Worm (Caenorhabditis elegans) whole organism, early embryonic: Measurements from ENCODE around the gene ncl-1.

ENCODE experiments used
- B0310.2 ChIP-seq: sonication (generic microtip); optimal IDR thresholded peaks from 2 replicates; lab custom pipeline; 2016; ENCODE audit warnings: mild to moderate bottlenecking, missing genetic modification characterization, missing compliant biosample characterization
- F13C5.2 ChIP-seq: sonication (generic microtip); optimal IDR thresholded peaks from 2 replicates; lab custom pipeline; 2017; ENCODE audit warnings: mild to moderate bottlenecking, missing genetic modification characterization, inconsistent platforms, missing compliant biosample characterization
- aly-1 ChIP-seq: sonication (generic microtip); optimal IDR thresholded peaks from 2 replicates; lab custom pipeline; 2016; ENCODE audit warnings: missing genetic modification characterization, missing compliant biosample characterization
- ama-1 ChIP-seq: fragments of 150-350 bp; optimal IDR thresholded peaks from 2 replicates; lab custom pipeline; 2014
- ceh-13 ChIP-seq: fragments of 200-800 bp; sonication (Bioruptor generic); optimal IDR thresholded peaks from 2 replicates; lab custom pipeline; 2018; ENCODE audit warnings: mild to moderate bottlenecking, missing genetic modification characterization, missing compliant biosample characterization
- ceh-36 ChIP-seq: sonication (generic microtip); optimal IDR thresholded peaks from 2 replicates; lab custom pipeline; 2016; ENCODE audit warnings: missing genetic modification characterization, inconsistent platforms, missing compliant biosample characterization
- ets-7 ChIP-seq: sonication (generic microtip); optimal IDR thresholded peaks from 2 replicates; lab custom pipeline; 2016; ENCODE audit warnings: missing genotype, missing genetic modification characterization, missing compliant biosample characterization
- flt-1 ChIP-seq: fragments of 200-800 bp; sonication (Bioruptor generic); IDR thresholded peaks from 2 replicates; pipeline ENCODE4 v1.3.6; 2022; ENCODE audit warnings: missing genetic modification characterization, missing compliant biosample characterization
- hmbx-1 ChIP-seq: sonication (generic microtip); optimal IDR thresholded peaks from 2 replicates; lab custom pipeline; 2016; ENCODE audit warnings: mild to moderate bottlenecking, missing genetic modification characterization, missing compliant biosample characterization
- hmg-4 ChIP-seq: fragments of 200-800 bp; sonication (Bioruptor generic); optimal IDR thresholded peaks from 2 replicates; lab custom pipeline; 2018; ENCODE audit warnings: mild to moderate bottlenecking, missing genetic modification characterization, missing compliant biosample characterization
- hnd-1 ChIP-seq: sonication (generic microtip); optimal IDR thresholded peaks from 2 replicates; lab custom pipeline; 2016; ENCODE audit warnings: missing genetic modification characterization, missing compliant biosample characterization
- pes-1 ChIP-seq: fragments of 200-800 bp; sonication (Bioruptor generic); IDR thresholded peaks from 2 replicates; pipeline ENCODE4 v1.3.6; 2022; ENCODE audit warnings: missing genetic modification reagents, missing genetic modification characterization, missing compliant biosample characterization
- scrt-1 ChIP-seq: fragments of 200-800 bp; sonication (Bioruptor generic); IDR thresholded peaks from 2 replicates; pipeline ENCODE4 v1.3.6; 2022; ENCODE audit warnings: missing genetic modification characterization, missing compliant biosample characterization
- sea-1 ChIP-seq: fragments of 200-800 bp; sonication (Bioruptor generic); conservative IDR thresholded peaks from 2 replicates; pipeline ENCODE4 v1.3.6; 2022; ENCODE audit warnings: missing genetic modification characterization, missing compliant biosample characterization
- tbx-11 ChIP-seq: fragments of 200-800 bp; sonication (Bioruptor generic); IDR thresholded peaks from 2 replicates; pipeline ENCODE4 v1.3.6; 2022; ENCODE audit warnings: missing genetic modification characterization, missing compliant biosample characterization
- tbx-37 ChIP-seq: fragments of 200-800 bp; sonication (Bioruptor generic); conservative IDR thresholded peaks from 2 replicates; pipeline ENCODE4 v1.3.6; 2022; ENCODE audit warnings: missing genetic modification reagents, missing genetic modification characterization, missing compliant biosample characterization
- tra-4 ChIP-seq: sonication (generic microtip); optimal IDR thresholded peaks from 2 replicates; lab custom pipeline; 2017; ENCODE audit warnings: missing genetic modification characterization, missing compliant biosample characterization

The ncl-1 gene

DNA sequence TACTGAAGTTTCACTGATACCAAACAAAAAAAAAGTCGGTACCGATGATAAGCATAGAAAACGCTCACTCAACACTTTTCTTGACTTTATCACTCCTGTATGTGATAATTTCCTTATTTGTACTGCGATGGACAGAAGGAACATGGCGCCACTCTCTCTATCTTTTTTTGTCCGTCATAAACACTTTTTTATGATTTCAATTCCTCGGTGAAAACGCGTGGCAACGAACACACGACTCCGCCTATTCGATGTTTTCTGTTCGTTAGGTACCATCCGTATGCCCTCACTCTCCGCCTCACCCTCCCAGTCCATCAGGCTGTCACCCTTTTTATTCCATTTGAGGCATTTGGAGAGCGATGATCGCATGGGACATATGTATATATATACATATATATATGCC is 10.8 kb downstream of the ncl-1 start:
- TF ChIP-seq tbx-37 (no peak), hmg-4 (peak; percentile 1)

DNA sequence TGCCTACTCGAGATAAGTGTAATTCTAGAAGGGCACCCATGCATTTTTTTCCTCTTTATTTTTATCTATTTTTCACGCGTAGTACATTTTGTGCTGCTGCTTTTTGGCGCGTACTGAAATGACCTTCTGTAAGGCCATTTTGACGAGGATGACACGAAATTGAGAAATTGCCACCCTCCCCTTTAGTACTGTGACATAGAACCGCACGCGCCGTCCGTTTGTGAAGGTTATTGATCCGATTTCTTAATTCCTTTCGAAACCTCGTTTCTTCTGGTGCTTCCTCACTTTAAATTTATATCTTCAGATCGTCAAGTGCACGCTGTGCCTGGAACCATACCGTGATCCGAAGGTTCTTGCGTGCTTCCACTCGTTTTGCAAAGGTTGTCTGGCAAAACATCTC is 11.6 kb downstream of the ncl-1 start:
- TF ChIP-seq sea-1 (GFP tag; lab: Robert Waterston, UW): no peak
- TF ChIP-seq ama-1 (lab: Kevin White, UChicago): no peak
- TF ChIP-seq tbx-11 (GFP tag; lab: Robert Waterston, UW): no peak
- no peak for TF ChIP-seq flt-1 (GFP tag; lab: Robert Waterston, UW)
- TF ChIP-seq F13C5.2 (tag; lab: Kevin White, UChicago): no peak
- no peak for TF ChIP-seq B0310.2 (tag; lab: Kevin White, UChicago)
- no peak for TF ChIP-seq scrt-1 (GFP tag; lab: Robert Waterston, UW)
- TF ChIP-seq aly-1: no peak
- no peak for TF ChIP-seq pes-1
- no peak for TF ChIP-seq ceh-13 (GFP tag; lab: Kevin White, UChicago)
- TF ChIP-seq ceh-36 (tag; lab: Kevin White, UChicago): no peak

DNA sequence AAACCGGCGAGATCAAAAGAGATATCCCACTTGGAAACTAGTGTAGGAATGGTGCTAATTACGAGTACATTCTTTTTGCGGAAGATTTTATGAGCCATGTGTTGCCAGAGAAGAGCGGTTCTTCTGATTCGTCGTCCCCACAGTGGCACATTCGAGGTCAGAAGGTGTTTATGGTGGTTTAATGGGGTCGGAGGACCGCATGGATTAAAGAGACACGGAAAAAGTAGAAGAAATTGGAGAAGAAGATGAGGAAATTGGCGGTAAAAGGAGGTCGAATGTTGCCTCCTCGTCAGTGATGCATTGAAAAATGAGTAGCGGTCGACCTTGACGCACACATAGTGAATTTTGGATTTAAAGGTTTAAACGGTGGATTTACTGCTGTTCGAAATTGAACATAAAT is 14.0 kb downstream of the ncl-1 start:
- no peak for TF ChIP-seq ets-7 (tag; lab: Kevin White, UChicago)
- peak; percentile 10 for TF ChIP-seq tra-4 (tag; lab: Kevin White, UChicago)
- no peak for TF ChIP-seq scrt-1 (GFP tag; lab: Robert Waterston, UW)
- no peak for TF ChIP-seq B0310.2 (tag; lab: Kevin White, UChicago)
- TF ChIP-seq tbx-37: no peak
- TF ChIP-seq hmg-4: peak; percentile 38
- no peak for TF ChIP-seq ceh-36 (tag; lab: Kevin White, UChicago)

DNA sequence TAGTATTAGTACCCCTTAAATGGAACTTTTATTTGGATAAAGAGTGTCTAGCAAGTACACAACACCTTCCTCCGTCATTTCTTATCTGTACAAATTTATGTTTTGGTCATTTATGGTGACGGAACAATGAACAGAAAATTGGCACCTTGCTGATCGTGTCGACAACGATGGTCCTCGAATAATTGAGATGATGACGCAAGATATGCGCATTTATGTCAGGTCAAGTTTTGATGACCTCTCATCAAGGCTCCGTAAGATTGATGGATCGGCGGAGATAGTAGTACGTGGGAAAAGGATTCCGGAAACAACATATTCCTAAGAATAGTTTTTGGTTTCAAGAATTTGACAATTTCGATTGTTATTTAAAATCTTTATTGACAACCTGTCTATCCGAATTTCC is 14.6 kb downstream of the ncl-1 start:
- TF ChIP-seq ceh-13 (GFP tag; lab: Kevin White, UChicago) (no peak), tbx-37 (no peak), hnd-1 (tag; lab: Kevin White, UChicago) (no peak), F13C5.2 (tag; lab: Kevin White, UChicago) (no peak), scrt-1 (GFP tag; lab: Robert Waterston, UW) (no peak), sea-1 (GFP tag; lab: Robert Waterston, UW) (no peak), ets-7 (tag; lab: Kevin White, UChicago) (no peak), hmg-4 (no peak), hmbx-1 (tag; lab: Kevin White, UChicago) (no peak), tbx-11 (GFP tag; lab: Robert Waterston, UW) (no peak), B0310.2 (tag; lab: Kevin White, UChicago) (no peak), aly-1 (no peak), flt-1 (GFP tag; lab: Robert Waterston, UW) (no peak), ama-1 (lab: Kevin White, UChicago) (no peak), tra-4 (tag; lab: Kevin White, UChicago) (no peak)

- TF ChIP-seq tbx-11 (GFP tag; lab: Robert Waterston, UW) (no peak), flt-1 (GFP tag; lab: Robert Waterston, UW) (no peak), ama-1 (lab: Kevin White, UChicago) (no peak), B0310.2 (tag; lab: Kevin White, UChicago) (no peak), hmg-4 (no peak), hnd-1 (tag; lab: Kevin White, UChicago) (no peak), pes-1 (no peak), ceh-13 (GFP tag; lab: Kevin White, UChicago) (no peak), aly-1 (no peak), F13C5.2 (tag; lab: Kevin White, UChicago) (no peak)
Measured at ce11 chrIII:7736003-7736402, 16.5 kb downstream of the ncl-1 start.

ce11 chrIII:7736806-7737205 is 17.3 kb downstream of the ncl-1 start:
- peak; percentile 47 for TF ChIP-seq B0310.2 (tag; lab: Kevin White, UChicago)
- TF ChIP-seq ceh-13 (GFP tag; lab: Kevin White, UChicago): no peak
- TF ChIP-seq hmg-4: no peak
- TF ChIP-seq ama-1 (lab: Kevin White, UChicago): peak; percentile 60

ce11 chrIII:7737646-7738258 is 18.2 kb downstream of the ncl-1 start:
- TF ChIP-seq tra-4 (tag; lab: Kevin White, UChicago) (no peak), tbx-37 (no peak), ama-1 (lab: Kevin White, UChicago) (no peak), ceh-36 (tag; lab: Kevin White, UChicago) (no peak), B0310.2 (tag; lab: Kevin White, UChicago) (no peak), ets-7 (tag; lab: Kevin White, UChicago) (no peak), hmg-4 (no peak), scrt-1 (GFP tag; lab: Robert Waterston, UW) (no peak), flt-1 (GFP tag; lab: Robert Waterston, UW) (no peak), sea-1 (GFP tag; lab: Robert Waterston, UW) (no peak), tbx-11 (GFP tag; lab: Robert Waterston, UW) (no peak), hmbx-1 (tag; lab: Kevin White, UChicago) (no peak)

DNA sequence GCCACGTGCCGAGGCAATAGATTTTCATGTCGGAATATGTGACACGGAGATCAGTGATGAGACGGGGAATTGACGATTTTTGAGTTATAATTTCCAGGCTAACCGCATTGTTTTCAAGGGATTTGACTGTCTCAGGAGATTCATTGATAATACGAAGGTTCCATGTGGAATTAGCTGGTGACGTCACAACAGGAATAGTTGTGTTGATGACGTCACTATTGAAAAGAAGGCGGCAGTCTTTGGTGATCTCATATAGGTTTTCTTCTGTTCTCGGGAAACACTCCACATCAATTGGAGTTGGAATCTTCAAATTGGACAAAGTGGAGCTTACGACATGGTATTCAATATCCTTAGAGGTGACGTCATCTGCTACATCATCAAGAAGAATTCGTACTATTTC is 23.7 kb downstream of the ncl-1 start:
- TF ChIP-seq tbx-37 (no peak), scrt-1 (GFP tag; lab: Robert Waterston, UW) (no peak), ets-7 (tag; lab: Kevin White, UChicago) (no peak), ama-1 (lab: Kevin White, UChicago) (no peak), flt-1 (GFP tag; lab: Robert Waterston, UW) (no peak), hmg-4 (no peak), F13C5.2 (tag; lab: Kevin White, UChicago) (no peak), hmbx-1 (tag; lab: Kevin White, UChicago) (no peak), tra-4 (tag; lab: Kevin White, UChicago) (no peak), sea-1 (GFP tag; lab: Robert Waterston, UW) (no peak), ceh-36 (tag; lab: Kevin White, UChicago) (no peak), pes-1 (no peak), ceh-13 (GFP tag; lab: Kevin White, UChicago) (no peak)
